Fruit fly (Drosophila melanogaster): ENCODE data around the gene Rpp30.

The Rpp30 gene

dm6 chr2L:297480-298284 lies 45.5 kb upstream of the Rpp30 start, which contains the start of gene Pi3K21B (continued):
- TF ChIP-seq ey (GFP tag; optimal IDR thresholded peaks at IDR 0.05): peak; percentile 92
- peak; percentile 86 for TF ChIP-seq dmrt93B (GFP tag; optimal IDR thresholded peaks at IDR 0.05)
- peak; percentile 85 for TF ChIP-seq psq (GFP tag; optimal IDR thresholded peaks at IDR 0.05)
- peak; percentile 98 for TF ChIP-seq tai (GFP tag; optimal IDR thresholded peaks at IDR 0.05)
- peak; percentile 93 for TF ChIP-seq dsf (GFP tag; optimal IDR thresholded peaks at IDR 0.05; ENCODE audit: borderline replicate concordance)
- peak; percentile 91 for TF ChIP-seq sv (GFP tag; optimal IDR thresholded peaks at IDR 0.05)
- TF ChIP-seq rgr (GFP tag; optimal IDR thresholded peaks at IDR 0.05): peak; percentile 95
- no peak for TF ChIP-seq lola (GFP tag; optimal IDR thresholded peaks at IDR 0.05)
- TF ChIP-seq Rel (GFP tag; optimal IDR thresholded peaks at IDR 0.05): no peak
- TF ChIP-seq Rel (tag; optimal IDR thresholded peaks at IDR 0.05): peak; percentile 25
- TF ChIP-seq Hr78 (GFP tag; optimal IDR thresholded peaks at IDR 0.05): no peak
- TF ChIP-seq br (GFP tag; optimal IDR thresholded peaks at IDR 0.05): peak; percentile 94
- peak; percentile 79 for TF ChIP-seq woc (GFP tag; optimal IDR thresholded peaks at IDR 0.05)
- TF ChIP-seq Dfd (GFP tag; optimal IDR thresholded peaks at IDR 0.05): peak; percentile 12

- TF ChIP-seq sage (GFP tag; optimal IDR thresholded peaks at IDR 0.05) (no peak), Dfd (GFP tag; optimal IDR thresholded peaks at IDR 0.05) (no peak), Sp1 (GFP tag; optimal IDR thresholded peaks at IDR 0.05) (peak; percentile 28), ey (GFP tag; optimal IDR thresholded peaks at IDR 0.05) (no peak), usp (GFP tag; optimal IDR thresholded peaks at IDR 0.05) (no peak), rgr (GFP tag; optimal IDR thresholded peaks at IDR 0.05) (peak; percentile 36), Hr83 (GFP tag; optimal IDR thresholded peaks at IDR 0.05; ENCODE audit: poor library complexity, severe bottlenecking) (peak; percentile 29), pan (optimal IDR thresholded peaks at IDR 0.05) (no peak), Jra (GFP tag; optimal IDR thresholded peaks at IDR 0.05) (no peak), GATAd (GFP tag; optimal IDR thresholded peaks at IDR 0.05) (no peak), sv (GFP tag; optimal IDR thresholded peaks at IDR 0.05) (peak; percentile 6), Myc (optimal IDR thresholded peaks at IDR 0.05) (no peak), HLH106 (tag; optimal IDR thresholded peaks at IDR 0.05) (peak; percentile 14)
These were observed 42.5 kb upstream of the Rpp30 start, which contains the start of the genes U2af38 and Stip1 for dm6 chr2L:294452-295362. Gene U2af38, minus strand, starts transcription at chr2L:294681. Gene Stip1, plus strand, starts transcription at chr2L:295122.

dm6 chr2L:292301-292700 lies 40.1 kb upstream of the Rpp30 start, which contains the start of gene CG11562:
Gene CG11562, plus strand, starts transcription at chr2L:292419.
- no peak for TF ChIP-seq psq (GFP tag; optimal IDR thresholded peaks at IDR 0.05)
- no peak for TF ChIP-seq Jra (GFP tag; optimal IDR thresholded peaks at IDR 0.05)
- no peak for TF ChIP-seq N (GFP tag; optimal IDR thresholded peaks at IDR 0.05)
- no peak for TF ChIP-seq Sp1 (GFP tag; optimal IDR thresholded peaks at IDR 0.05)
- TF ChIP-seq Hr83 (GFP tag; optimal IDR thresholded peaks at IDR 0.05; ENCODE audit: poor library complexity, severe bottlenecking): no peak
- TF ChIP-seq rgr (GFP tag; optimal IDR thresholded peaks at IDR 0.05): no peak
- TF ChIP-seq sage (GFP tag; optimal IDR thresholded peaks at IDR 0.05): no peak
- no peak for TF ChIP-seq brk (GFP tag; optimal IDR thresholded peaks at IDR 0.05)
- no peak for TF ChIP-seq Myc (optimal IDR thresholded peaks at IDR 0.05)
- no peak for TF ChIP-seq CG9705 (GFP tag; optimal IDR thresholded peaks at IDR 0.05)
- no peak for TF ChIP-seq OdsH (GFP tag; optimal IDR thresholded peaks at IDR 0.05)
- no peak for TF ChIP-seq Dfd (GFP tag; optimal IDR thresholded peaks at IDR 0.05)

- TF ChIP-seq h (GFP tag; optimal IDR thresholded peaks at IDR 0.05) (no peak), Jra (GFP tag; optimal IDR thresholded peaks at IDR 0.05) (no peak), GATAd (GFP tag; optimal IDR thresholded peaks at IDR 0.05) (no peak), br (GFP tag; optimal IDR thresholded peaks at IDR 0.05) (no peak), Abd-B (GFP tag; optimal IDR thresholded peaks at IDR 0.05) (no peak), N (GFP tag; optimal IDR thresholded peaks at IDR 0.05) (no peak), Hnf4 (GFP tag; optimal IDR thresholded peaks at IDR 0.05) (no peak), jim (GFP tag; optimal IDR thresholded peaks at IDR 0.05) (no peak)
These were observed 39.5 kb upstream of the Rpp30 start, which contains the start of gene CG3625 for dm6 chr2L:291657-292056. Gene CG3625, minus strand, starts transcription at chr2L:291795.

Data from whole organism, wandering third instar larva.